Worm (Caenorhabditis elegans) whole organism, L2 larva: ENCODE results near the gene F37A4.1.

ENCODE experiments used
- C34F6.9 ChIP-seq: fragments of 150-350 bp; optimal IDR thresholded peaks from 2 replicates; lab custom pipeline; 2014; ENCODE audit warnings: missing biosample characterization, missing genetic modification characterization
- F13H6.1 ChIP-seq: sonication (generic microtip); optimal IDR thresholded peaks from 2 replicates; lab custom pipeline; 2016; ENCODE audit warnings: missing genetic modification characterization, missing compliant biosample characterization
- R02D3.7 ChIP-seq: fragments of 150-350 bp; optimal IDR thresholded peaks from 2 replicates; lab custom pipeline; 2014; ENCODE audit warnings: missing biosample characterization, missing genetic modification characterization
- ZK546.5 ChIP-seq: sonication (generic microtip); optimal IDR thresholded peaks from 2 replicates; lab custom pipeline; 2017; ENCODE audit warnings: missing biosample characterization, missing genetic modification characterization
- alr-1 ChIP-seq: fragments of 150-350 bp; optimal IDR thresholded peaks from 2 replicates; lab custom pipeline; 2014; ENCODE audit warnings: missing biosample characterization, missing genetic modification characterization
- ama-1 ChIP-seq: fragments of 150-350 bp; optimal IDR thresholded peaks from 2 replicates; lab custom pipeline; 2018; ENCODE audit warnings: inconsistent platforms
- ceh-16 ChIP-seq: fragments of 150-350 bp; optimal IDR thresholded peaks from 2 replicates; lab custom pipeline; 2014; ENCODE audit warnings: missing biosample characterization, missing genetic modification characterization
- crh-2 ChIP-seq: sonication (generic microtip); optimal IDR thresholded peaks from 2 replicates; lab custom pipeline; 2017; ENCODE audit warnings: missing biosample characterization, missing genetic modification characterization
- dmd-4 ChIP-seq: sonication (generic microtip); optimal IDR thresholded peaks from 2 replicates; lab custom pipeline; 2017; ENCODE audit warnings: missing biosample characterization, missing genetic modification characterization
- elt-1 ChIP-seq: fragments of 150-350 bp; optimal IDR thresholded peaks from 2 replicates; lab custom pipeline; 2014; ENCODE audit warnings: missing biosample characterization, missing genetic modification characterization
- lin-11 ChIP-seq: fragments of 150-350 bp; sonication (generic microtip); optimal IDR thresholded peaks from 2 replicates; lab custom pipeline; 2014; ENCODE audit warnings: missing biosample characterization, missing genetic modification characterization, inconsistent platforms, mixed read lengths
- lin-39 ChIP-seq: fragments of 150-350 bp; optimal IDR thresholded peaks from 2 replicates; lab custom pipeline; 2014; ENCODE audit warnings: missing biosample characterization, missing genetic modification reagents, missing genetic modification characterization
- lsy-2 ChIP-seq, 2 experiments: fragments of 150-350 bp in 1 of 2; sonication (generic microtip) in 1 of 2; optimal IDR thresholded peaks; 2 replicates each; lab custom pipeline; 2014 to 2017; ENCODE audit warnings: missing biosample characterization in 2 of 2, missing genetic modification characterization in 2 of 2
- mab-5 ChIP-seq: fragments of 150-350 bp; optimal IDR thresholded peaks from 2 replicates; lab custom pipeline; 2014; ENCODE audit warnings: missing biosample characterization, missing genetic modification characterization
- nhr-10 ChIP-seq: sonication (generic microtip); optimal IDR thresholded peaks from 2 replicates; lab custom pipeline; 2017; ENCODE audit warnings: missing biosample characterization, missing genetic modification characterization
- nhr-11 ChIP-seq: fragments of 150-350 bp; optimal IDR thresholded peaks from 2 replicates; lab custom pipeline; 2014; ENCODE audit warnings: missing biosample characterization, missing genetic modification characterization
- nhr-12 ChIP-seq: fragments of 150-350 bp; optimal IDR thresholded peaks from 2 replicates; lab custom pipeline; 2014; ENCODE audit warnings: missing biosample characterization, missing genetic modification characterization
- nhr-129 ChIP-seq: fragments of 150-350 bp; optimal IDR thresholded peaks from 2 replicates; lab custom pipeline; 2014; ENCODE audit warnings: missing biosample characterization, missing genetic modification characterization
- nhr-21 ChIP-seq: fragments of 150-350 bp; optimal IDR thresholded peaks from 2 replicates; lab custom pipeline; 2014; ENCODE audit warnings: missing biosample characterization, missing genetic modification characterization
- nhr-237 ChIP-seq: fragments of 150-350 bp; optimal IDR thresholded peaks from 2 replicates; lab custom pipeline; 2014; ENCODE audit warnings: missing biosample characterization, missing genetic modification characterization
- nhr-6 ChIP-seq: fragments of 150-350 bp; optimal IDR thresholded peaks from 2 replicates; lab custom pipeline; 2014; ENCODE audit warnings: missing biosample characterization, missing genetic modification characterization
- nhr-77 ChIP-seq: fragments of 150-350 bp; optimal IDR thresholded peaks from 2 replicates; lab custom pipeline; 2014; ENCODE audit warnings: missing biosample characterization, missing genetic modification characterization
- sem-4 ChIP-seq: fragments of 150-350 bp; optimal IDR thresholded peaks from 2 replicates; lab custom pipeline; 2014; ENCODE audit warnings: missing biosample characterization, missing genetic modification reagents, missing genetic modification characterization
- skn-1 ChIP-seq: sonication (generic microtip); optimal IDR thresholded peaks from 2 replicates; lab custom pipeline; 2017; ENCODE audit warnings: missing biosample characterization, missing genetic modification characterization
- unc-39 ChIP-seq: fragments of 150-350 bp; optimal IDR thresholded peaks from 2 replicates; lab custom pipeline; 2014; ENCODE audit warnings: missing biosample characterization, missing genetic modification characterization
- unc-62 ChIP-seq: fragments of 150-350 bp; optimal IDR thresholded peaks from 2 replicates; lab custom pipeline; 2014; ENCODE audit warnings: missing biosample characterization, missing genetic modification reagents, missing genetic modification characterization
- ztf-4 ChIP-seq: fragments of 150-350 bp; optimal IDR thresholded peaks from 2 replicates; lab custom pipeline; 2014; ENCODE audit warnings: missing biosample characterization, missing genetic modification characterization

F37A4.1 gene

DNA sequence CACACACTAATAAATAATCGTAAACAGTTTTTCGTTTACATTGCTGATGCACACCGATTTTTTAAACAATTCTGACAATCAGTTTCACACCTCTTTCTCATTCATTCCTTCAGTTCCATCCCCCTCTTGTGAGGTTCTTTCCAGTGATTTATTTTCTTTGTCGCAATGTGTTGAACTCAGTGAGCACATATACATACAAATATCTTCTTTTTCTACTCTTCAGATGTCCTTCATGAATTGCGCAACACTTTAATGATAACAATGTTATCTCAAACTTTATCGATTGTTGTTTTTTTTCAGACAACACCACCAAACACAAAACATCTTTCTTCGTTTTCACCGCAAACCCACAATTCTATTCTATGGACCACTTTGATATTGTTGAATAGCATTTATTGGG is 22.8 kb downstream of the F37A4.1 start, which contains the start of gene dig-1:
TSS of gene dig-1 (plus strand) at position 301 of the 400 bp plus-strand sequence.
- TF ChIP-seq nhr-77 (tag; lab: Kevin White, UChicago) (no peak), unc-62 (no peak), ceh-16 (tag; lab: Kevin White, UChicago) (no peak), ama-1 (lab: Kevin White, UChicago) (no peak), mab-5 (no peak), lin-11 (tag; lab: Kevin White, UChicago) (no peak), C34F6.9 (tag; lab: Kevin White, UChicago) (no peak), F13H6.1 (tag; lab: Kevin White, UChicago) (no peak), ZK546.5 (tag; lab: Kevin White, UChicago) (no peak)

DNA sequence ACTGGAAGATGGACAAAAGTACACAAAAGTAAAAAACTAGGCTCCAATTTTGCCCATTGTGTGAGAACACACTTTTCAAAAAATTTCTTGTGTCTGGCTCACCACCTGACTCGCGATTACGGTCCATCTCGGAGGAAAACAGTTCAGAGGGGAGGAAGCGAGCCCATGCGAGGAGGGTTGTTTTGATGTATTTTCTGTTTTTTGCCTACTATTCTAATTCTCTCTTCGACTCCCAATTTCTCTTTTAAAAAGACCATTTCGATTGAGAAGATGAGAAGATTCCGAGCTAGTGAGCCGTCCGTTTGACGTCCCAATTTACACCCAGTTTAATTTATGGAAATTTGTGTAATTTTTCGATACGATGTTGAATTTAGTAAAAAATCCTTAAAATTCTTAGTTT is 23.5 kb downstream of the F37A4.1 start:
- TF ChIP-seq elt-1 (tag; lab: Kevin White, UChicago) (no peak), ama-1 (lab: Kevin White, UChicago) (no peak), lsy-2 (tag; optimal IDR thresholded peaks at IDR 0.05; lab: Kevin White, UChicago) (no peak)

DNA sequence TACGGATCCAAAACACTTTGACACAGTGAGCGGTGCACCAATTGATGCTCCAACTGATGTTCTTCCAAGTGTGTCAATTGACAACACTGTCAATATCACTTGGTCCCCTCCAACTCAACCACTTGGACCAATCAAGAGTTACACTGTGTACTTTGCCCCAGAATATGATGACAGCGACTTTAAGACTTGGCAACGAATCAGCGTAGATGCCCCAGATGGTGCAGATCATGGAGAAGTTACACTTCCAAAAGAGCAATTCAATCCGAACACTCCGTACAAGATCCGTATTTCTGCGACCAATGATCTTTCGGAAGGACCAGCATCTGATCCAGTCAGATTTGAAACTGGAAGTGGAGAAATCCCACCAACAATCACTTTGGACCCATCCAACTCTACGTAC is 29.4 kb downstream of the F37A4.1 start:
- TF ChIP-seq lin-39 (no peak), ceh-16 (tag; lab: Kevin White, UChicago) (no peak), skn-1 (tag; lab: Kevin White, UChicago) (no peak), unc-39 (tag; lab: Kevin White, UChicago) (no peak), nhr-10 (tag; lab: Kevin White, UChicago) (no peak), alr-1 (tag; lab: Kevin White, UChicago) (no peak), nhr-12 (tag; lab: Kevin White, UChicago) (no peak), ama-1 (lab: Kevin White, UChicago) (no peak), nhr-21 (tag; lab: Kevin White, UChicago) (no peak), sem-4 (tag; lab: Kevin White, UChicago) (no peak), crh-2 (tag; lab: Kevin White, UChicago) (no peak), nhr-11 (tag; lab: Kevin White, UChicago) (no peak), nhr-129 (no peak), ztf-4 (tag; lab: Kevin White, UChicago) (no peak), dmd-4 (tag; lab: Kevin White, UChicago) (no peak), R02D3.7 (tag; lab: Kevin White, UChicago) (no peak)

DNA sequence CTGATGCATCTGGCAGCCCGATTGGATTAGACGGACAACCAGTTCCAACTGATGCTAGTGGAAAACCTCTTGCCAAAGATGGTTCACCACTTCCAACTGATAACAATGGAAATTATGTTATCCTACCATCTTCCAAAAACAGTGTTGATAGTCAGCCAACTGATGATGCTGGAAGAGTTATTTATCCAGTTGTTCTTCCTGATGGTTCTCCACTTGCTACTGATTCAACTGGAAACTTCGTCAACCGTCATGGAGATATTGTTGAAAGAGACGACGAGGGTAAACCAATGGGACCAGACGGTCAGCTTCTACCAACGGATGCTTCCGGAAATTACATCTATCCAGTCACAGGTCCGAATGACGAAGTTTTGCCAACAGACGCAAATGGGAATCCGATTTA is 33.6 kb downstream of the F37A4.1 start:
- TF ChIP-seq ZK546.5 (tag; lab: Kevin White, UChicago): no peak
- TF ChIP-seq nhr-237: no peak
- no peak for TF ChIP-seq nhr-6
